Worm (Caenorhabditis elegans): ENCODE results near the gene B0513.90.
A peak's percentile ranks its signal among the peaks of the same experiment; 100 is the strongest.

Gene B0513.90

DNA sequence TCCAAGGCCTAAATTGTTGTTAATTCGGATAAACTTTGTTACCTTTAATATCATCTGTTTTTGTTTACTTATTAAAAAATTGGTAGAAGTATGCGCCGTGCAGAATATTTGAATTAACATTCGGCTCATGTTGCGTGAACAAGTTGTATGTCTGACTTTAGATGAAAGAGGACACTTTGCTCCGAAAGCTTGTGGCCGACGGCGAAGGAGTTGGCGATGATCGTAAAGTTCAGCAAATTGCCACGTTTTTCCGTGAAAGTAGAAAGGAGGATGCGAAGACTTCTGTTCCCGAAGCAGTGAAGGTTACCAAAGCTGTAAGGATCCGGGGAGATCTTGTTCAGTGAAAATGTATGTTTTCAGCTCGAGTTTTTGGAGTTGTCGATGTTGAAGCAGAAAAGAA is 15.7 kb downstream of the B0513.90 start, which contains the start of gene thoc-7:
TSS of gene thoc-7 (plus strand) at position 162 of the 400 bp plus-strand sequence.
- TF ChIP-seq skn-1 (tag; optimal IDR thresholded peaks at IDR 0.05), result no peak
- peak; percentile 15 for TF ChIP-seq nhr-43 (tag; optimal IDR thresholded peaks at IDR 0.05; ENCODE audit: poor library complexity, severe bottlenecking)

ce11 chrIV:13883922-13884321 is 17.1 kb downstream of the B0513.90 start:
- TF ChIP-seq unc-39 (tag; optimal IDR thresholded peaks at IDR 0.05), result no peak
- no peak for TF ChIP-seq nhr-77 (tag; optimal IDR thresholded peaks at IDR 0.05)
- TF ChIP-seq tbx-2 (tag; optimal IDR thresholded peaks at IDR 0.05), result no peak
- TF ChIP-seq aly-2 (tag; optimal IDR thresholded peaks at IDR 0.05), result no peak
- no peak for TF ChIP-seq ZK546.5 (tag; optimal IDR thresholded peaks at IDR 0.05)
- TF ChIP-seq unc-62 (GFP tag; optimal IDR thresholded peaks at IDR 0.05), result no peak
- no peak for TF ChIP-seq ama-1 (optimal IDR thresholded peaks at IDR 0.05)
- no peak for TF ChIP-seq skn-1 (tag; optimal IDR thresholded peaks at IDR 0.05)
- no peak for TF ChIP-seq lin-39 (tag; optimal IDR thresholded peaks at IDR 0.05)
- TF ChIP-seq mml-1 (tag; optimal IDR thresholded peaks at IDR 0.05), result no peak

DNA sequence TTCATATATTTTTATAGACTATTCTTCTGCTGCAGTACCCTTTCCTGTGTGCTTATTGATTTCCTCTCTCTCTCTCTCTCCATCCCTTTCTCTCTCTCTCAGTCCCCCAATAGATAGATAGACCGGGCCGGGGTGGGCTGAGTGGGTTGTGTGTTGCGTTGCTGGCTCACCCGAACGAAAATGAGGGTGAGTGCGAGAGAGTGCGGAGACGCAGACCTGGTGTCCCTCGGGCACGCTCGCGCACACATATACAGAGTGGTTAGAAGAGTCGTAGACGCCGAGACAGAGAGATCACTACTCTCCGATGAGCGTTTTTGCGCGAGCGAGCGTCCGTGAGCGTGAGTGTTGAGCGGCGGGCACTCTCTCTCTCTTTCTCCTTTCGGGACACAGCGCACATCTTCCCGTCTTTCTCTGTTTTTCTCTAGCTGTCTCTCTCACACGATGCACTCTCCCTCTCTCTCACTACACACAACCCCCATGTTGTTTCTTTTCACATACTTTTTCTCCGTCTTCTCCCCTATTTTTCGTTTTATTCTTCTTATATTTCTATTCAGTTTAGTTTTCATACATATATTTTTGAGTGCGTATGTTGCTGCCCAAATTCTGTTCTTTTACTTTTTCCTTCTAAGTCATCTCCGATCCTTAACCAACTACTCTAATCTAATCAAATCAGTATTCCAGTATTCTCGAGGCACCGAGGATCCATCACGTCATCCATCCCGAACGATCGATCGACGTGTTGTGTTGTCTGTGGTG is 20.7 kb downstream of the B0513.90 start, which contains the start of gene lin-66:
TSS of gene lin-66 (plus strand) at position 672 of the 756 bp plus-strand sequence.
- TF ChIP-seq nhr-76 (tag; optimal IDR thresholded peaks at IDR 0.05), result no peak
- peak; percentile 90 for TF ChIP-seq nfya-1 (tag; optimal IDR thresholded peaks at IDR 0.05; ENCODE audit: insufficient read depth)
- peak; percentile 86 for TF ChIP-seq elt-2 (tag; optimal IDR thresholded peaks at IDR 0.05)
- peak; percentile 69 for TF ChIP-seq lin-15B (tag; optimal IDR thresholded peaks at IDR 0.05)
- peak; percentile 62 for TF ChIP-seq egl-27 (tag; optimal IDR thresholded peaks at IDR 0.05)
- peak; percentile 92 for TF ChIP-seq lsy-12 (tag; optimal IDR thresholded peaks at IDR 0.05)
- no peak for TF ChIP-seq sea-2 (GFP tag; optimal IDR thresholded peaks at IDR 0.05)
- no peak for TF ChIP-seq nhr-67 (tag; optimal IDR thresholded peaks at IDR 0.05)
- TF ChIP-seq ceh-9 (tag; optimal IDR thresholded peaks at IDR 0.05), result no peak
- TF ChIP-seq nhr-25 (tag; optimal IDR thresholded peaks at IDR 0.05), result peak; percentile 89
- no peak for TF ChIP-seq ceh-16 (tag; optimal IDR thresholded peaks at IDR 0.05)
- no peak for TF ChIP-seq nhr-28 (tag; optimal IDR thresholded peaks at IDR 0.05)
- TF ChIP-seq nhr-12 (tag; optimal IDR thresholded peaks at IDR 0.05), result no peak
- TF ChIP-seq daf-12 (tag; optimal IDR thresholded peaks at IDR 0.05), result no peak
- TF ChIP-seq R02D3.7 (tag; optimal IDR thresholded peaks at IDR 0.05), result peak; percentile 46
- no peak for TF ChIP-seq fos-1 (tag; optimal IDR thresholded peaks at IDR 0.05)
- TF ChIP-seq elt-3 (tag; optimal IDR thresholded peaks at IDR 0.05), result no peak
- TF ChIP-seq nhr-237 (tag; optimal IDR thresholded peaks at IDR 0.05), result no peak
- peak; percentile 75 for TF ChIP-seq ceh-28 (tag; optimal IDR thresholded peaks at IDR 0.05)
- TF ChIP-seq fkh-2 (tag; optimal IDR thresholded peaks at IDR 0.05), result peak; percentile 43
- no peak for TF ChIP-seq ztf-4 (tag; optimal IDR thresholded peaks at IDR 0.05)
- peak; percentile 33 for TF ChIP-seq zag-1 (tag; optimal IDR thresholded peaks at IDR 0.05)
- TF ChIP-seq lin-39 (tag; optimal IDR thresholded peaks at IDR 0.05), result peak; percentile 98
- peak; percentile 62 for TF ChIP-seq nhr-11 (tag; optimal IDR thresholded peaks at IDR 0.05)
- TF ChIP-seq snpc-4 (tag; optimal IDR thresholded peaks at IDR 0.05), result peak; percentile 55
- TF ChIP-seq ZK546.5 (tag; optimal IDR thresholded peaks at IDR 0.05), result no peak
- TF ChIP-seq hmg-11 (tag; optimal IDR thresholded peaks at IDR 0.05), result peak; percentile 99
- TF ChIP-seq fkh-10 (GFP tag; optimal IDR thresholded peaks at IDR 0.05), result no peak
- TF ChIP-seq pha-4 (tag; optimal IDR thresholded peaks at IDR 0.05), result peak; percentile 75
- peak; percentile 66 for TF ChIP-seq tbx-2 (tag; optimal IDR thresholded peaks at IDR 0.05)
- TF ChIP-seq ztf-11 (tag; optimal IDR thresholded peaks at IDR 0.05), result no peak
- TF ChIP-seq egl-5 (tag; optimal IDR thresholded peaks at IDR 0.05), result peak; percentile 37
- TF ChIP-seq nhr-43 (tag; optimal IDR thresholded peaks at IDR 0.05; ENCODE audit: poor library complexity, severe bottlenecking), result peak; percentile 75
- peak; percentile 64 for TF ChIP-seq unc-62 (GFP tag; optimal IDR thresholded peaks at IDR 0.05)
- peak; percentile 55 for TF ChIP-seq nhr-23 (tag; optimal IDR thresholded peaks at IDR 0.05)
- TF ChIP-seq ceh-82 (tag; optimal IDR thresholded peaks at IDR 0.05), result peak; percentile 2
- peak; percentile 17 for TF ChIP-seq unc-39 (tag; optimal IDR thresholded peaks at IDR 0.05)
- TF ChIP-seq aly-2 (tag; optimal IDR thresholded peaks at IDR 0.05), result peak; percentile 38
- TF ChIP-seq jun-1 (tag; optimal IDR thresholded peaks at IDR 0.05), result peak; percentile 90
- peak; percentile 62 for TF ChIP-seq nhr-77 (tag; optimal IDR thresholded peaks at IDR 0.05)
- no peak for TF ChIP-seq ama-1 (optimal IDR thresholded peaks at IDR 0.05)
- no peak for TF ChIP-seq pqm-1 (tag; optimal IDR thresholded peaks at IDR 0.05)
- peak; percentile 68 for TF ChIP-seq mdl-1 (tag; optimal IDR thresholded peaks at IDR 0.05)
- no peak for TF ChIP-seq eor-1 (tag; optimal IDR thresholded peaks at IDR 0.05)
